Worm (Caenorhabditis elegans) whole organism, L3 larva: ENCODE data around the gene cec-3.

Experiments
- ceh-16 ChIP-seq: sonication (generic microtip); optimal IDR thresholded peaks from 2 replicates; lab custom pipeline; 2017; ENCODE audit warnings: missing biosample characterization, missing genetic modification characterization
- fkh-10 ChIP-seq: sonication (generic microtip); optimal IDR thresholded peaks from 2 replicates; lab custom pipeline; 2017; ENCODE audit warnings: missing biosample characterization, missing genetic modification reagents, missing genetic modification characterization
- nhr-23 ChIP-seq: fragments of 150-350 bp; optimal IDR thresholded peaks from 2 replicates; lab custom pipeline; 2014; ENCODE audit warnings: missing biosample characterization, missing genetic modification reagents, missing genetic modification characterization

DNA sequence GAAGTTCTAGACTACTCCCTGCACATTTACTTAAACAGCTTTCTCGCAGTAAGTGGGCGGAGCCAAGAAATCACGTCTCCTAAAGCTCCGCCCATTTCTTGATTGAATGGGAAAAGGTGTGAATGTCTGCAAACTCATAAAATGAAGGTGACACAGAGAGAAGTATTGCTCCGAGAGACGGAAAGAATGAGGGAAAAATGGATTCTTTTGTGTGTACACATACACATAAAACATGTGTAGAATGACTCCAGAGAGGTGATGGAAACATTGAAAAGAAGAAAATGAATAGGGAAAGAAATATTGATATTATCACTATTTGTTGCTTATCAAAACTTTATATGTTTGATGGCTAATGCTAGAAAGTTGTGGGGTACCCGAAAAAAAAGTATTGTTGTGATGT, 5.9 kb downstream of the cec-3 start:
- TF ChIP-seq fkh-10 (GFP tag; lab: Kevin White, UChicago) (no peak), nhr-23 (no peak), ceh-16 (no peak)
